Worm (Caenorhabditis elegans): Measurements from ENCODE around the gene try-5.

- TF ChIP-seq ref-1 (GFP tag; conservative IDR thresholded peaks at IDR 0.05), result no peak
- TF ChIP-seq cog-1 (tag; optimal IDR thresholded peaks at IDR 0.05), result no peak
- no peak for TF ChIP-seq klf-2 (GFP tag; conservative IDR thresholded peaks at IDR 0.05)
- TF ChIP-seq flt-1 (GFP tag; IDR thresholded peaks at IDR 0.05), result no peak
- TF ChIP-seq ztf-29 (GFP tag; IDR thresholded peaks at IDR 0.05), result no peak
- no peak for TF ChIP-seq T22C8.4 (GFP tag; IDR thresholded peaks at IDR 0.05)
- no peak for TF ChIP-seq ztf-23 (GFP tag; IDR thresholded peaks at IDR 0.05)
- TF ChIP-seq tab-1 (GFP tag; IDR thresholded peaks at IDR 0.05), result no peak
- no peak for TF ChIP-seq med-1 (GFP tag; optimal IDR thresholded peaks at IDR 0.05; ENCODE audit: insufficient read depth)
Observed at ce11 chrV:9352947-9353346, 6.1 kb downstream of the try-5 start, which contains the start of gene srx-46.
